Worm (Caenorhabditis elegans) whole organism, L4 larva: ENCODE data around the gene srpa-68.

Experiments
- ZK546.5 ChIP-seq, 2 experiments: sonication (generic microtip); optimal IDR thresholded peaks; 2 replicates each; lab custom pipeline; 2017; ENCODE audit warnings: missing biosample characterization in 2 of 2, missing genetic modification characterization in 2 of 2
- ceh-44 ChIP-seq: fragments of 200-800 bp; sonication (Bioruptor generic); IDR thresholded peaks from 2 replicates; pipeline ENCODE4 v1.3.6; 2022; ENCODE audit warnings: missing genetic modification reagents, missing genetic modification characterization, missing compliant biosample characterization
- egl-27 ChIP-seq: sonication (generic microtip); optimal IDR thresholded peaks from 3 replicates; lab custom pipeline; 2017; ENCODE audit warnings: missing biosample characterization, missing genetic modification reagents, missing genetic modification characterization
- fos-1 ChIP-seq: fragments of 150-350 bp; optimal IDR thresholded peaks from 2 replicates; lab custom pipeline; 2014; ENCODE audit warnings: missing biosample characterization, missing genetic modification characterization
- nhr-28 ChIP-seq: fragments of 150-350 bp; optimal IDR thresholded peaks from 2 replicates; lab custom pipeline; 2014; ENCODE audit warnings: missing biosample characterization, missing genetic modification characterization
- pqm-1 ChIP-seq: sonication (generic microtip); optimal IDR thresholded peaks from 2 replicates; lab custom pipeline; 2017; ENCODE audit warnings: missing biosample characterization, missing genetic modification characterization
- set-16 ChIP-seq: fragments of 200-800 bp; sonication (Bioruptor generic); IDR thresholded peaks from 2 replicates; pipeline ENCODE4 v1.3.6; 2022; ENCODE audit warnings: missing genetic modification reagents, missing genetic modification characterization, missing compliant biosample characterization
- zag-1 ChIP-seq: fragments of 150-350 bp; optimal IDR thresholded peaks from 2 replicates; lab custom pipeline; 2014; ENCODE audit warnings: missing biosample characterization, missing genetic modification characterization
- zip-11 ChIP-seq: fragments of 200-800 bp; sonication (Bioruptor generic); IDR thresholded peaks from 2 replicates; pipeline ENCODE4 v1.3.6; 2022; ENCODE audit warnings: missing genetic modification characterization, missing compliant biosample characterization

- TF ChIP-seq fos-1 = no peak
- no peak for TF ChIP-seq zag-1
- no peak for TF ChIP-seq nhr-28 (tag; lab: Kevin White, UChicago)
- TF ChIP-seq set-16 (GFP tag; lab: Robert Waterston, UW) = no peak
- no peak for TF ChIP-seq ZK546.5 (tag; optimal IDR thresholded peaks at IDR 0.05; lab: Kevin White, UChicago)
- TF ChIP-seq egl-27 (tag; lab: Kevin White, UChicago) = no peak
- no peak for TF ChIP-seq zip-11 (GFP tag; lab: Robert Waterston, UW)
- TF ChIP-seq pqm-1 = no peak
- peak; percentile 33; the same call in 1 of the 2 replicates for TF ChIP-seq ceh-44 (GFP tag; lab: Robert Waterston, UW)
These were observed 40.4 kb upstream of the srpa-68 start for ce11 chrV:12331820-12332219.
